Worm (Caenorhabditis elegans): ENCODE measurements around the gene plx-2.
A peak's percentile ranks its signal among the peaks of the same experiment; 100 is the strongest.

plx-2 gene

DNA sequence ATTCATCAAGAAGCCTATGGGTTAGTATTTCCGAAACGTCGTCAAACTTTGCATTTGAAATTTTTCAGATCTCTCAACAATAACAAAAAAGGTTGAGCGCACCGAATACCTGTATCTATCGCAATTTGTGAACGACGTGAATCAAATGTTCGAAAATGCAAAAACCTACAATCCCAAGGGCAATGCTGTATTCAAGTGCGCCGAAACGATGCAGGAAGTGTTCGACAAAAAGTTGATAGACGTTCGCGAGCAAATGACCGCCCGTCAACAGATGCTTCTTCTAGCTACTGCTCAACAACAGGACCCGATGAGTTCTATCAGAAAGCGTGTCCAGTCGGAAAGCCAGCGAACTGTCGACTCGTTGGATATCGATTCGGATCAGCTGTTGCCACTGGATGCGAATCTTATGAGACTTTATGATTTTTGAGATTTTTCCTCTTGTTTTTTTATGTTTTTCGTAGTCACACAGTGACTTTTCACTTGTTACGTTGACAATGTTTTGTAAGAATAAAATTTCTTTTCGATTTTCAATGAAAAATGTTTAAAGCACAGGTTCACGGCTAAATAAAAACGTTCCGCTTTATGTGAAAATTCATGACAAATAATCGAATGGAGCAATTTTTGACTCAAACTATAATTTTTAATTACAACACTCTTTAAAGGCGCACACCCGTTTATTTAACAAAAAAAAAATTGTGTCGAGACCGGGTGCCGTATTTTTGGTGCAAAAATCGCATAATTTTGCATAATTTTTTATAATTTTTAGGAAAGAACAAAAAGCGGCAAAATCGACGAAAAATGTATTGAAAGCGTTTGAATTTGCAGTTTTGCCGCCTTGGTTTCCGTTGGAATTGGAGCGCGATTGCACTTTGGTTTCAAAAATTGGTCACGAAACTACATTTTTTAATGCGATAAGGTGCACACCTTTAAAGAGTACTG is 17.1 kb downstream of the plx-2 start:
- TF ChIP-seq swsn-7 (tag; optimal IDR thresholded peaks at IDR 0.05), result peak; percentile 6
- TF ChIP-seq ztf-11 (tag; optimal IDR thresholded peaks at IDR 0.05), result no peak
- peak in 1 of 2 experiments; percentile 80 for TF ChIP-seq efl-1 (optimal IDR thresholded peaks at IDR 0.05)
- TF ChIP-seq efl-1 (GFP tag; optimal IDR thresholded peaks at IDR 0.05 in 1 of 2), result peak in 1 of 2 experiments; percentile 86
- peak in 1 of 3 experiments; percentile 9 for TF ChIP-seq dpl-1 (GFP tag; optimal IDR thresholded peaks at IDR 0.05)
- TF ChIP-seq skn-1 (tag; optimal IDR thresholded peaks at IDR 0.05), result peak; percentile 14
- TF ChIP-seq mep-1 (tag; optimal IDR thresholded peaks at IDR 0.05), result peak; percentile 92
- no peak for TF ChIP-seq tbx-2 (tag; optimal IDR thresholded peaks at IDR 0.05)
- TF ChIP-seq lsy-2 (tag; optimal IDR thresholded peaks at IDR 0.05), result peak in 1 of 2 experiments; percentile 62
- peak; percentile 16 for TF ChIP-seq snu-23 (GFP tag; optimal IDR thresholded peaks at IDR 0.05)
- TF ChIP-seq nhr-71 (tag; optimal IDR thresholded peaks at IDR 0.05), result peak; percentile 38
- peak; percentile 86 for TF ChIP-seq ama-1 (optimal IDR thresholded peaks at IDR 0.05)
- no peak for TF ChIP-seq rnt-1 (tag; optimal IDR thresholded peaks at IDR 0.05)
- peak; percentile 86 for TF ChIP-seq ztf-4 (tag; optimal IDR thresholded peaks at IDR 0.05)
- TF ChIP-seq blmp-1 (tag; optimal IDR thresholded peaks at IDR 0.05), result peak; percentile 20
- peak; percentile 24 for TF ChIP-seq aly-2 (tag; optimal IDR thresholded peaks at IDR 0.05)
- no peak for TF ChIP-seq fkh-4 (tag; optimal IDR thresholded peaks at IDR 0.05; ENCODE audit: borderline replicate concordance)

DNA sequence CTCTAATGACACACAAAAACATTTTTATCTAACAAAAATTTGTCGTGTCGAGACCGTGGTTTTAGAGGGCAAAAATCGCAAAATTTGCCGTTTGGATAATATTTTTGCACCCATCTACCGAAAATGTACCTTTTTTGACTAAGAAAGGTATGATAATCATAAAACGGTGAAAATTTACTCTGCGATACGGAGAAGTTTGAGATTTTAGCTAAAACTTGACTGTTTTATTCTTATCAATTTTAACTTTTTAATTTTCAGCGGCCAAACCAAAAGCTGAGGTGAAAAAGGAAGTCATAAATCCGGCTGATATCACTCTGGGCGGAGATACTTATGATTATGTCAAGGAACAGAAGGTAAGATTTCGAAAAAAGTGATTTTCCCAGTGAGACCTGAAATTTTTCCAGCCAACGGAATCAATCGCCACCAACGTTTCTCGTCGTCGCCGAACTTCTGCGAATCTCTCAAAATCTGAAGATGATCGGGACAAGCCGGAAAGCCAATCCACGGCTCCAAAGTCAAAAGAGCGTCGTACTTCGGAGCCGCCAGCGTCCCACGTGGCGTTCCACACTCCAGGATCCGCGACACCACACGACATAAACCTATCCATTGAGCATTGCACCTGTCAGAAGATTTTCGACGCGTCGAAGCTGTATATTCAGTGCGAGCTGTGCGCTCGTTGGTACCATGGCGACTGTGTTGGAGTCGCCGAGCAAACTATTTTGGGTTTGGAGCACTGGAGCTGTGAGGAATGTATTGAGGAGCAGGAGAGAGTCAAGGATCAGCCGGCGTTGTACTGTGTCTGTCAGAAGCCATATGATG is 18.4 kb downstream of the plx-2 start:
- TF ChIP-seq pax-3 (tag; optimal IDR thresholded peaks at IDR 0.05) (no peak), mep-1 (tag; optimal IDR thresholded peaks at IDR 0.05) (peak; percentile 68)

ce11 chrII:14405489-14406059 is 19.1 kb downstream of the plx-2 start:
- TF ChIP-seq ama-1 (optimal IDR thresholded peaks at IDR 0.05) (peak; percentile 13), grh-1 (GFP tag; IDR thresholded peaks at IDR 0.05) (no peak), mep-1 (tag; optimal IDR thresholded peaks at IDR 0.05) (peak; percentile 22)

DNA sequence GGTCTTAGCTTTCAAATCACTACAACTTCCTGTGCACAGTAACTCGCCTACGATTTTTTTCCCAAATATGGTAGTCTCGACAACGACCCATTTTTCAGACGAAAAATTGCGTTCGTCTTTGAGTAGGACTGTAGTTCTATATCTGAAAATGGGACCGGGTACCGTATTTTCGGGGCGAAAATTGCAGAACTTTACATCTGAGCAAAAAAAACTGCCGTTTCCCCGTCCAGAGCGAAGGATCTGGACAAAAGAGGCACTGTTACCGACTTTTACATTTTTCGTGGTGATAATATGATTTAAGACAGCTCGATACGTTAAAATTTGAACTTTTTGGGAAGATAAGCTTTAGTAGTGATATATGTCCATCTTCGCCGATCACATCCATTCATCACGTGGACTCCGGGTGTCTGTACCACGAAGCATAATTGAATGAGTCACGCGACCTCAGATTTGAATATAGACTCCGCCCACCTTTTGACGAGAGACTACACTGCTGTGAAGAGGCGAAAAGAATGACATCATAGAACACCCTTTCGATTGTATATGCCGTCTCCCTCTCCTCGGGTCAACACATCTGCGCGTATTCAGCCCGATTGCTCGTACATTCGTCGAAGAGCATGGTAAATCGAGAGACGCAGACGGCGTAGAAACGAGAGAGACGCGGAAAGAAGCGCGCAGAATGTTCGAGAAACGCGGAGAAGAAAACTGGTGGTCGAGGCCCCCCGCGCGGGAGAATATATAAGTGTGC is 19.8 kb downstream of the plx-2 start:
- TF ChIP-seq zag-1 (tag; optimal IDR thresholded peaks at IDR 0.05), result no peak
- TF ChIP-seq unc-86 (tag; optimal IDR thresholded peaks at IDR 0.05), result peak; percentile 85
- peak; percentile 55 for TF ChIP-seq efl-3 (GFP tag; optimal IDR thresholded peaks at IDR 0.05)
- peak; percentile 36 to 61 (median 60) for TF ChIP-seq dpl-1 (GFP tag; optimal IDR thresholded peaks at IDR 0.05)
- TF ChIP-seq nhr-76 (tag; optimal IDR thresholded peaks at IDR 0.05), result no peak
- TF ChIP-seq ceh-63 (GFP tag; optimal IDR thresholded peaks at IDR 0.05), result no peak
- peak; percentile 77 for TF ChIP-seq nhr-19 (GFP tag; conservative IDR thresholded peaks at IDR 0.05)
- TF ChIP-seq ama-1 (optimal IDR thresholded peaks at IDR 0.05), result no peak
- peak; percentile 21 for TF ChIP-seq snpc-4 (tag; optimal IDR thresholded peaks at IDR 0.05)
- TF ChIP-seq mdl-1 (tag; optimal IDR thresholded peaks at IDR 0.05), result peak in 1 of 2 experiments; percentile 67
- no peak for TF ChIP-seq aly-2 (tag; optimal IDR thresholded peaks at IDR 0.05)
- no peak for TF ChIP-seq ceh-88 (GFP tag; IDR thresholded peaks at IDR 0.05)
- no peak for TF ChIP-seq ets-5 (GFP tag; IDR thresholded peaks at IDR 0.05)
- no peak for TF ChIP-seq F16B12.6 (tag; optimal IDR thresholded peaks at IDR 0.05)
- TF ChIP-seq hlh-17 (GFP tag; optimal IDR thresholded peaks at IDR 0.05; ENCODE audit: borderline replicate concordance), result no peak
- TF ChIP-seq jun-1 (tag; optimal IDR thresholded peaks at IDR 0.05), result peak; percentile 83
- TF ChIP-seq efl-1 (optimal IDR thresholded peaks at IDR 0.05), result peak; percentile 65 to 72
- TF ChIP-seq efl-1 (GFP tag; optimal IDR thresholded peaks at IDR 0.05 in 1 of 2), result peak; percentile 26 to 61
- TF ChIP-seq tbx-2 (tag; optimal IDR thresholded peaks at IDR 0.05), result peak; percentile 75
- TF ChIP-seq nhr-77 (tag; optimal IDR thresholded peaks at IDR 0.05), result peak; percentile 32
- TF ChIP-seq C34B4.2 (tag; optimal IDR thresholded peaks at IDR 0.05), result no peak
- no peak for TF ChIP-seq vab-15 (tag; optimal IDR thresholded peaks at IDR 0.05)
- TF ChIP-seq unc-130 (tag; optimal IDR thresholded peaks at IDR 0.05), result no peak
- TF ChIP-seq sox-4 (tag; optimal IDR thresholded peaks at IDR 0.05), result no peak
- peak; percentile 75 for TF ChIP-seq dsc-1 (tag; optimal IDR thresholded peaks at IDR 0.05)
- no peak for TF ChIP-seq nhr-84 (tag; optimal IDR thresholded peaks at IDR 0.05)
- TF ChIP-seq nhr-20 (tag; optimal IDR thresholded peaks at IDR 0.05), result peak; percentile 82
- TF ChIP-seq nhr-85 (tag), result peak; percentile 92

Data from whole organism, L1 larva.